Fruit fly (Drosophila melanogaster): ENCODE data around the gene mirr.

DNA sequence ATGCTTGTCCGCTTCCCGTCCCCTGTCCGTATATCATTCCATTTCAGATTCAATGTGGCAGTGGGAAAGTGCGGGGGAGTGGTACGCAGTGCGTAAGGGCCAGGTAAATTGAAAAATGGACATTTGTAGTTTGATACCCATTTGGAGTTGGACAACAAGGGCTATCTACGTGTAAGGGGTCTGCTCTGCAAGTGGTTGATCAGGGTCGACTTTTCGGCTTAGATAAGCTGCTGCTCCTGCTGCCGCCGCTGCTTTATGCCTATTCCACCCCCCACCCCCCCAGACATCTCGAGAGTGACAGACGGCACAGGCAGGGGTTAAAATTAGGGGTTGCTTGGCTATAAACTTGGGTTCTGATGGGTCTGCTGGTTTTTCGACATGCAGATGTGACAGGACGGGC lies 41.9 kb upstream of the mirr start:
- TF ChIP-seq usp (GFP tag; optimal IDR thresholded peaks at IDR 0.05): no peak
- no peak for TF ChIP-seq sage (GFP tag; optimal IDR thresholded peaks at IDR 0.05)
- no peak for TF ChIP-seq Jra (GFP tag; optimal IDR thresholded peaks at IDR 0.05)
- no peak for TF ChIP-seq Abd-B (GFP tag; optimal IDR thresholded peaks at IDR 0.05)
- TF ChIP-seq Hnf4 (GFP tag; optimal IDR thresholded peaks at IDR 0.05): no peak
- TF ChIP-seq dsf (GFP tag; optimal IDR thresholded peaks at IDR 0.05; ENCODE audit: borderline replicate concordance): no peak
- no peak for TF ChIP-seq psq (GFP tag; optimal IDR thresholded peaks at IDR 0.05)
- TF ChIP-seq fru (GFP tag; optimal IDR thresholded peaks at IDR 0.05): no peak
- TF ChIP-seq dl (GFP tag; optimal IDR thresholded peaks at IDR 0.05; ENCODE audit: insufficient read depth in 1 of 2, partially characterized antibody in 2 of 2): no peak
- TF ChIP-seq foxo (GFP tag; optimal IDR thresholded peaks at IDR 0.05): no peak
- TF ChIP-seq CG9705 (GFP tag; optimal IDR thresholded peaks at IDR 0.05): no peak
- no peak for TF ChIP-seq pan (optimal IDR thresholded peaks at IDR 0.05)
- no peak for TF ChIP-seq HLH106 (tag; optimal IDR thresholded peaks at IDR 0.05)
- TF ChIP-seq Dfd (GFP tag; optimal IDR thresholded peaks at IDR 0.05): no peak

Measured in whole organism, wandering third instar larva.